Fruit fly (Drosophila melanogaster) whole organism, larva: ENCODE results near the gene amn.

Experiments used
- noc ChIP-seq: fragments of 200-800 bp; sonication (Bioruptor generic); optimal IDR thresholded peaks from 3 replicates; lab custom pipeline; 2019; ENCODE audit warnings: missing biosample characterization, mild to moderate bottlenecking, missing genetic modification characterization, moderate library complexity

The amn gene

DNA sequence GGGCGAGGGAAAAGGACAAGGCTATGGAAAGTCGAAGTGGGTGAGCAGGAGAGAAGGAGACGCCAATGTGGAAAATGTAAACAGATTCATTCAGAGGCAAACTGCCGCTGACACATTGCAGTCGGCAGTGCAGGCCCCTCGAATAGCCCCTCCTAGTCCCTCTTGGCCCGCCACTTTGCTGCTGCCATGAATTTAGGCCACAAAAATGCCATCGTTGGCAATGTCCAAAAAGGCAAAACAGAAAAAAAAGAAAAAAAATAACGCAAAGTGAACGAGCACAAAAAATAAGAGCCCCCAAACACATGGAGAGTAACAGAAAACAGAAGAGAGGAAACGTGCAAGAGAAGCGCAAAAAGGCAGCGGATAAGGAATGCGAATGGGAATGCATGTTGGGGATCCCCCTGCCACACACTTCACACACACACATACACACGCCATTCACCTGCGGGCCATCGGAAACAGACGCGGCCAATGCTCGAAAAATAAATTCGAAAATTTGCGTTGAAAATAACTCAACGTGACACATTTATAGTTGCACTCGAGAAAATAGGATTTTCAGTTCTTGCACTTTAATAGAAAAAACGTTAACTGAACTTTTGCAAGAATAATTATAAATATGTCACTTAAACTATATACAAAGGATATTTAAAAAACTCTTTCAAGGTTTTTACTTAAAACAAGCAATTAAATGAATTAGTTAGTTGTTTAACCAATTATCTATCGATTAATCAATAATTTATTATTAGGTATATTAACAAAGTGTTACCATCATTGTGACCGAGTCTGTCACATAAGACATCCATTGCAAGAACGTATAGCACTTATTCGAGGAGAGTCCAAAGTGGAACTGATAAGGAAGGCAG, 11.3 kb downstream of the amn start:
- TF ChIP-seq noc (tag; lab: Kevin White, UChicago) = no peak

DNA sequence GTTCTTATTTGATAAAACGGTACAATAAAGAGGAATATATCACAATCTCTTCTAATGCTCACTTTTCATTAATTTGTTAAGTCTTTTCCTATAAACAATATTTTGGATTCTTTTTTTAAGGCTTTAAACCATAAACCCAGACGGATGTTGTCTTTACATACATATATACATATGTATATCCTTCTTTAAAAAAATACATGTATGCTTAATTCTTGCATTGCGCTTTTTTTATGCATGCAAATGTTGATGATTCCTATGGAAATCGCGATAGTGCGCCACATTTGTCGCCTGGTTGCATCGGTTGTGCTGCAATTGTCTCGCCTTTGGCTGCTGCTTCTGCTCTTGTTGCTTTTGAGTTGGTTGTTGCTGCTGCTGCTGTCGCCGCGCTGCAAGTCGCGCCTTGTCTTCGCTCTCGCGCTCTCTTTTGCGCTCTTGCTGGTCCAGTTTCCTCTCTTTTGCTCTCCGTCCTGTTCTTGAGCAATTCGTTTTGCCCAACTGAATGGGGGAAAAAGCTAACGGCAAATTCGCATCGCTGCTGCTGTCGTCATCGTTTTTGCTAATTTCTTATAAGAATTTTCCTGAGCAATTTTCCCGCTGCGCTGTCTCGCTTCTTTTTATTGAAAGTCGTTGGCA, 12.9 kb downstream of the amn start:
- no peak for TF ChIP-seq noc (tag; lab: Kevin White, UChicago)

DNA sequence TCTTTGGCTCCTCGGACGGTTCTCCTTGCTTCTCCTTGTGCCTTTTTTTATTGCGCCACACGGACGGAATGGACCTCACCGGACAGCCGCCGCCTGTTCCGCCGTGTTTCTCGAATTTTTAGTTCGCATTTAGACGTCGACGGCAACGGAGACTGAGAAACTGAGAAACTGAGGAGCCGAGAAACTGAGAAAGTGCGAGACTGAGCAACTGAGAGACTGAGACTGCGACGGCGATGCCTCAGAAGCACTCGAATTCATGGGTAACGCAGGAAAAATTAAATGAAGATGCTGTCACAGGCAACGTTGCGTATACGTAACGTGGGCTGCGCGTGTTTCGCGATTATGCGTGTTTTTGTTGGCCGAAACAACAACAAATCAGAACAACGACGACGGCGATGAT, 14.2 kb downstream of the amn start:
- no peak for TF ChIP-seq noc (tag; lab: Kevin White, UChicago)

DNA sequence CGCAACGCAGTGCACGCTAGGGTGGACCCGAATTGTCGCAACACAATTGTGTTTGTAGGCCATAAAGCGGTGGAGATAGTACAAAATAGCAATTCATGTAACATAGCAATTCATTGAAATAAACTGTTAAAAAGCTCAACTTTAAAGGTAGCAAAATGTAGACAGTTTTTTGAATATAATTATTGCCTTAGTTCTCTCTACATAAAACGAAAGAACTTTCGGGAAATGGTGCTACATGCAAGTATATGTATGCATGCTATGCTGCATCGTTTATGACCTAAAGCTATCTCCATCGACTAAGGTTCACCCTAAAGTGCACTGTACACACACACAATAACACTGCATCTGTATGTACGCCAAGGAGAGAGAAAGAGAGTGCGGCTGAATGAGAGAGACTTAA, 14.8 kb downstream of the amn start:
- TF ChIP-seq noc (tag; lab: Kevin White, UChicago) = no peak

DNA sequence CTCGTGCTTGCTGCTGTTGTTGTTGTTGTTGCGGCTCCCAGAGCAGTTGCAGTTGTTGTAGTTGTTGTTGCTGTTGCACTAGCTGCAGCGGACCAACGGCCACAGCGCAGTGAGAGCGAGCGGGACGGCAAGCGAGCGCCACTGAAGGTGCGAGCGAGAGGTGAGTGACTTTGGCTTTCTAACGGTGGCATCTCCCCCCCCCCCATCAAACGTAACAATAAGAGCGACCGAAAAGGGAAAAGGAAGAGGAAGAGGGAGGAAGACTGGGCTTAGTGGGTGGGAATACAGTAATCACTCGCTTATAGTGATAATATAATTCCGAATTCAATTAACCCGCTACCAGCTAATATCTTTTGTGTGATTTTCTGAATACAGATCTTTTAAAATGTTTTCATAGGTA, 22.9 kb downstream of the amn start:
- TF ChIP-seq noc (tag; lab: Kevin White, UChicago) = no peak

DNA sequence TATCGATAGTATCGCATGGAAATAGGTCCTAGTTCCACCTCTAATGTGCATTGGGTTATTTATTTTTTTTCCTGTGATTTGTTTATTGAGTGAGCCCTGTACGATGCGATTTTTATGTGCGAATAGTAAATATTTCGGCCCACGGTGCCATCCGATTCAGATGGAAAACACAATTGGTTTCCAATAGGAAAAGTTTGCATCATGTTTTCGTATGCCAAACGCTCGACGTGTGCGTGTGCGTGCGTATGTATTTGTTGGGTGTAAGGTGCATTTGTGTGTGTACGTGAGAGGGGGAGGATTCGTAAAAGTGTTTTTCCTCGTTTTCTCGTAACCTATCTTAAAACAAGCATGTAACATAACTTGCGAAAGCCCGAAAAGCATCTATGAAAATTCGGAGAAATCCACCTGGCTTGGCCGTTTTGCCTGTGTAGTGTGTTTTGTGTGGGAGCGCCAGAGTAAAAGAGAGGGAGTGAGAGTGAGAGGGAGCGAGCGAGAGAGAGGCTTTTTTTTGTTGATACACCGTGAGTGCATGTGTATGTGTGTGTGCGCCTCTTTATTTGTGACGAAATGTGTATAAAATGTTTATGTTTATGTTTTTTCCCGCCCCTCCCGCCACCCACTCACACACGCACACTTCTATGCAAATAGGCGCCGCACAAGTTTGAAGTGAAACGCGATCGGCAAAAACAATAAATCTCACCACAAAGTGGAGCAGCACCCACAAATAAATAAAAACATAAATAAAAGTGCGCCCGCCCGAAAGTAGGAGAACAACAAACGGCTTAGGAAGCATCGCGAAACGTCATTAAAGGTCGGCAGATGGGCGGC, 23.5 kb downstream of the amn start, which contains the start of gene Hers:
TSS of gene Hers (plus strand) at position 2 of the 828 bp plus-strand sequence.
- TF ChIP-seq noc (tag; lab: Kevin White, UChicago) = no peak

DNA sequence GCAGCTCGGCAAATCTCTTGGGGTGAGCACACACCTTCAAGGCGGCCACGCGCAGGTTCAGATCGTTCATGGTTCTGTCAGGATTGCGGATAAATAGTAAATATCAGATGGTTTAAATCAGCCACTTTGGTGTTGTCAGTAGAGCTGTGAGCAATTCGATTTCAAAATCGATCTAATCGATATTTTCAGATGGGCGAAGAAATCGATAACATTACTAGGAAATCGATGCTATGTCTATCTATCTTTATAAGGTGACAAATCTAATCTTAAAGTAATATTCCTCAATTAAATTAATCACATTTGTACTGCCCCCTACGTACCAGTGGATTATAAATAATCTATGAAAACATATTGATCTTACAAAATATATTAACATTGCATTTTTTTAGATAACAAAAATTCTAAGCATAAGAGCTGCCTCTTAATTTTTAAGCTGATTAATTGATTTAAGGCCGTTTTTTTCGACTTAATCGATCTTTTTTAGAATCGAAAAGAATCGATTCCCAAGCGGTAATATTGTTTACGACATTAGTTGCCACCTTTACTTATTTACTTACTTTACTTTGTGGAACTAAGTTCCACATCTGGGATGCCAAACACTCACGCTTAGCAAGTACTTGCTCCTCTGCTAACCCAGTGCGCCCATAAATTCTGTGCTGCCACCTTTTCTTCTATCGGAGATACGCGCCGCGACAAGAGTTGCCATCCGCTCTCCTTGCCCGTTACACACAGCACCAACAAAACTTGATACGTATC, 24.3 kb downstream of the amn start, which contains the start of gene THADA:
TSS of gene THADA (minus strand) at position 136 of the 756 bp plus-strand sequence.
- no peak for TF ChIP-seq noc (tag; lab: Kevin White, UChicago)

DNA sequence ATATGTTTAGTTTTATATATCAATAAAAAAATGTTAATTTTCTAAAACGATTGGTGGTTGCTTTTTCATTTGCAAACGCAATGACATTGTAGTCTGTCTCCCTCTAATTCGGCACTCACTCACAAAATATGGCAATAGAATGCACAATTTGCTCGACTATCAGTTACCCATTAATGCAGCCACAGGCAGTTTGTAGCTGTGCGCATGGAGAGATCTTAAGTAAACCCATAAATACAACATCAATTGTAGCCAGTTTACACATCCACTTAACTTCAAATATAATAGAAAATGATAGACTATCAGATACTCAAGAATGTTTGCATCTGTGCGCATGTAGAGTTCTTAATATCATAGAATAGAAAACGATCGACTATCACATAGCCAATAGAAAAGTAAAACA, 30.5 kb downstream of the amn start:
- TF ChIP-seq noc (tag; lab: Kevin White, UChicago) = no peak

DNA sequence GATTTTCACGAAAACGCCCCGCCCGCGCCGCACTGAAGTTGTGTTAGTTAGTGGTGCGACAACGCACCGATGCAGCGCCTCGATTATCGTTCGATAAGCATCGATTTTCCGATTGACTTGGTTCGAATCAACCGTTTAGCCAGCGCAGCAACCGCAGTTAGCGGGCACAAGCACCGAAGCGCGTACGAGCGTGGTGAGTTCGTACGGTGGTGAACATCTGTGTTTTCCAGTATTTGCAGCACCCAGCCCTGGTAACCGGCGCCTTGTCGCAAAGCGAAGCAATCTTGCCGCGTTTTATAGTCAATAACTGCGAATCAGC, 37.9 kb downstream of the amn start, which contains the start of the genes pico and Nup205:
TSS of gene pico (minus strand) at position 71 of the 319 bp plus-strand sequence.
TSS of gene Nup205 (plus strand) at position 226 of the 319 bp plus-strand sequence.
- TF ChIP-seq noc (tag; lab: Kevin White, UChicago) = no peak

DNA sequence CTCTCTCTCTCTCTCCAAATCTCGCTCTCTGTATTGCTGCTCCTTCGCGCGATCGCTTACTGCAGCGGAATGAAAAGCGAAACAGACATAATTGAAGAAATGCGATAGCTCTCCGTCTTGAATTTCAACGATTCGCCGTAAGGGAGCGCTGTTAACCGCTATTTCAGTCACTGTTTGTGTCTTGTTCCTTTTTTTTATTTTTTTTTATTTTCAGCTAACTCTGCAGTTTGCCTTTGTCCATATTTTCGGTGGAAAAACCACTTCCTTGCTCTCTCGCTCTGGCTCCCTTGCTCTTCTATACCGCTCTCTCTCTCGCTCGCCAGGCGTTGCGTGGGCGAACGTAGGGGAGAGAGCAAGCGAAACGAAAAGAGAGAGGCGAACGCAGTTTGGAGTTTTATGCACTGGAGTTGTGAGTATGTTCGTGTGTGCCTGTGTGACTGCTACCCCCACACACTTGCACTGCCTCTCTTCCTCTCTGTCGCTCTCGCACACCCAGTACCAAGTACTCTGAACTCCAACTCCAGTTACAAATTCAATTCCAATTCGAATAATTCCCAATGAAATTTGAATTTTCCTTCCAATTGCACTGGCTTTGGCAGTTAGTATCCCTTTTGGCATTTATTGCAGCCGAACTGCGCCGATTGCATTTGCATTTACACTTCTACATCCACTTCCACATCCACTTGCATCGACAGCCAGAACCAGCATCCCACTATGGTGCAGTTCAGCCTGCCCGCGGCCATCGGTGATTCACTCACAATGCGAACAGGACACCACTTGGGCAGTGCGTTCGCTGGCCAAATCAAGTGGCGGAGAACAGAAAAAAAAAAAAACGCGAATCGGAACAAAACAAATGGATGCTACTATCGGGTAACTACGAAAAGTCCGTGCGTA, 38.5 kb downstream of the amn start:
- TF ChIP-seq noc (tag; lab: Kevin White, UChicago) = no peak

DNA sequence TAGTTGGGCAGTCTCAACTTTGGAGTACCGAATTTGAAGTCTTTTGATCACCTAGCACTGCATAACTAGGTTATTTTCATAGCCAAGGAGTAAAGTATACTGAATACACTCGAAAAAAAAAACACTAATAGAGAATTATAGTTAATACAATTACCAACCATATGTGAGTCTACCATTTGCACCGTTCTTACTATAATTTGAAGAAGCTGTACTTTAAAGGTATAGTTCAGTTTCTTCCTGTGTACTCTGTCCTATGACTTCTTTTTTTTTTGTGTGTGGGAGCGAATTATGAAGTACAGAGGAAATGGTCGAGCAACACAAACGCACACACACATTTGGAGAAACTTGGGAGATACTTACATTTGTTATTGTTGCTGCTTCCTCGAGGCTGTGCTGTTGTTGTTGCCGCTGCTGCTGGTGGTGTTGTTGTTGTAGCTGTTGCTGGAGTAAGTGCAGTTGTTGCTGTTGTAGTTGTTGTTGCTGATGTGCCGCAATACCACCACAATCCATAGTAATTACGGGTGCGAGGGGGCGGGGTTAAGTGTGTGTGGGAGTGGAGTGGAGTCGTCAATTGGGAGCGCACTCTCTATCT, 39.3 kb downstream of the amn start:
- no peak for TF ChIP-seq noc (tag; lab: Kevin White, UChicago)

DNA sequence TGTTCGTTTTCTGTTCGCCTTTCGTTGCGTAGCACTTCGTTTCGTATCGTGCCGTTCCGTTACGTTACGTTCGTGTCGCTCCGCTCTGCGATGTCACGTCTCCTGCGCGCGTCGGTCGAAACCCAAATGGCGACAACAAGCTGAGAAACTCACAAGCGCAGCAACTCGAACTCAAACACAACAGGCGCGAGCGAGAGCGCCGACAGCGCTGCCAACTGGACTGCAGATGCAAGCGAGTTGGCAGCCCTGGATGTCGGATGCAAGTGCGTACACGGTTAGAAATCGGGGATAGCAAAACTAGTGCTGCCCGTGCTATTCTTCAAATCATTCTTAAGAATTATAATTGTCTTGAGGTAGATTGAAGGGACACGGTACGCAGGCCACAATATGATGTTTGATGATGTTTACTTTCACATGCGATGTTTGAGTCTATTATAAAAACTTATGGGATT, 41.5 kb downstream of the amn start:
- TF ChIP-seq noc (tag; lab: Kevin White, UChicago) = no peak

DNA sequence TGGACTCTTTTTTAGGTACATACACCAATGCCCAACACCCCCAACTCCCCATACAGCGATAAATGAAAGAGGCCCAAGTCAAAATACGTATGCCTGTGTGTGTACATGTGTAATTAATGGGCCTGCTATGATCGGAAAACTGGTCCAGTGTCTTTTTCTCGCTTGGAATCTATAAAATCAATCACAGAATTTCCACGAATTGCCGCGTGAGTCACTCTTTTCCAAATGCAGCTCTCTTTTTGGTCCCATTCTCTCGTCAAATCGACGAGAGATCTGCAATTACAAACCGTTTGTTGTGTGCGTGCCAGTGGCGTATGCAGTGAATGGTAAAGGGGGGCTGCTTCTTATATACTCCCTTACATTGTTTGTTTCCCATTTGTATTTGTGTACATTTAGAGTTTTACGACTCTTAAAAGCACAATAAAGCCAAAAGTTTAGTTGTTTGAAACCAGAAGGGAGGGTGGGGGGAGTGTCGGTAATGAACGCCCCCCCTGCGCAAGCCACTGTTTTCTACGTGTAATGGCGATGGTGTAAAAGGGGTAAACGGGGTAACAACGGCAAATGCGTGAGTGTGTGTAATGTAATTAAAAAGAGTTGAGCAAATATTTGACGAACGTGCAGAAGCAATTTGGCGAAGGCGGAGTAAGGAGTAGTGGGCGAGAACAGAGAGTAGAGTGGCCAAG, 43.0 kb downstream of the amn start:
- no peak for TF ChIP-seq noc (tag; lab: Kevin White, UChicago)
